Worm (Caenorhabditis elegans) whole organism, L3 larva: ENCODE results near the gene T26C11.8.

Experiments
- egl-27 ChIP-seq: sonication (generic microtip); optimal IDR thresholded peaks from 4 replicates; lab custom pipeline; 2017; ENCODE audit warnings: missing biosample characterization, missing genetic modification reagents, missing genetic modification characterization
- elt-3 ChIP-seq, 3 experiments: fragments of 150-350 bp in 1 of 3; sonication (generic microtip) in 2 of 3; optimal IDR thresholded peaks; 2 replicates in 2 of 3; 4 replicates in 1 of 3; lab custom pipeline; 2014 to 2017; ENCODE audit warnings: missing biosample characterization in 3 of 3, missing genetic modification characterization in 3 of 3
- fos-1 ChIP-seq: fragments of 150-350 bp; optimal IDR thresholded peaks from 2 replicates; lab custom pipeline; 2014; ENCODE audit warnings: missing biosample characterization, missing genetic modification characterization
- nhr-11 ChIP-seq: fragments of 150-350 bp; optimal IDR thresholded peaks from 2 replicates; lab custom pipeline; 2014; ENCODE audit warnings: missing biosample characterization, missing genetic modification characterization
- nhr-12 ChIP-seq: fragments of 150-350 bp; optimal IDR thresholded peaks from 2 replicates; lab custom pipeline; 2014; ENCODE audit warnings: missing biosample characterization, missing genetic modification characterization
- sea-2 ChIP-seq: fragments of 150-350 bp; sonication (generic microtip); optimal IDR thresholded peaks from 4 replicates; lab custom pipeline; 2014; ENCODE audit warnings: missing biosample characterization, missing genetic modification reagents, missing genetic modification characterization
- skn-1 ChIP-seq: fragments of 150-350 bp; optimal IDR thresholded peaks from 2 replicates; lab custom pipeline; 2014; ENCODE audit warnings: missing biosample characterization, missing genetic modification characterization
- snpc-4 ChIP-seq: fragments of 150-350 bp; optimal IDR thresholded peaks from 2 replicates; lab custom pipeline; 2014; ENCODE audit warnings: missing biosample characterization, missing genetic modification characterization
- zag-1 ChIP-seq: fragments of 150-350 bp; optimal IDR thresholded peaks from 2 replicates; lab custom pipeline; 2014; ENCODE audit warnings: missing biosample characterization, missing genetic modification characterization
- ztf-11 ChIP-seq: fragments of 150-350 bp; optimal IDR thresholded peaks from 2 replicates; lab custom pipeline; 2014; ENCODE audit warnings: missing biosample characterization, missing genetic modification characterization

ce11 chrX:1870991-1871390 lies 10.5 kb downstream of the T26C11.8 start:
- no peak for TF ChIP-seq skn-1 (tag; lab: Kevin White, UChicago)
- no peak for TF ChIP-seq elt-3 (tag; optimal IDR thresholded peaks at IDR 0.05; lab: Kevin White, UChicago)
- TF ChIP-seq sea-2 = no peak
- TF ChIP-seq ztf-11 (tag; lab: Kevin White, UChicago) = no peak
- TF ChIP-seq egl-27 (tag; lab: Kevin White, UChicago) = no peak
- TF ChIP-seq nhr-11 = no peak
- no peak for TF ChIP-seq snpc-4
- no peak for TF ChIP-seq fos-1 (tag; lab: Kevin White, UChicago)
- TF ChIP-seq nhr-12 = no peak
- TF ChIP-seq zag-1 (tag; lab: Kevin White, UChicago) = no peak
